Fruit fly (Drosophila melanogaster): ENCODE results near the gene Ubc87F.

dm6 chr3R:13726795-13727194, 8.8 kb upstream of the Ubc87F start:
- TF ChIP-seq Sp1 (GFP tag; optimal IDR thresholded peaks at IDR 0.05) (no peak), Rel (GFP tag; optimal IDR thresholded peaks at IDR 0.05) (no peak), Rel (tag; optimal IDR thresholded peaks at IDR 0.05) (no peak)

Data from whole organism, wandering third instar larva.